Fruit fly (Drosophila melanogaster): ENCODE results near the gene CG6333.

Gene CG6333

dm6 chr3L:17529511-17530194 is 43.6 kb upstream of the CG6333 start, which contains the start of the genes Edc3 and Nedd4 (continued):
- no peak for TF ChIP-seq lab (GFP tag; optimal IDR thresholded peaks at IDR 0.05)
- TF ChIP-seq lola (GFP tag; optimal IDR thresholded peaks at IDR 0.05), result no peak
- TF ChIP-seq Dbx (GFP tag; IDR thresholded peaks at IDR 0.05), result no peak
- no peak for TF ChIP-seq Adf1 (GFP tag; IDR thresholded peaks at IDR 0.05)
- no peak for TF ChIP-seq D (optimal IDR thresholded peaks at IDR 0.05)
- no peak for TF ChIP-seq D (GFP tag; optimal IDR thresholded peaks at IDR 0.05)
- no peak for TF ChIP-seq gt (GFP tag; IDR thresholded peaks at IDR 0.05)
- TF ChIP-seq mld (GFP tag; IDR thresholded peaks at IDR 0.05; ENCODE audit: partially characterized antibody), result no peak
- TF ChIP-seq CG31388 (GFP tag; optimal IDR thresholded peaks at IDR 0.05), result no peak
- no peak for TF ChIP-seq dati (GFP tag; IDR thresholded peaks at IDR 0.05)
- no peak for TF ChIP-seq gsb (GFP tag; IDR thresholded peaks at IDR 0.05)
- TF ChIP-seq CG18599 (GFP tag; optimal IDR thresholded peaks at IDR 0.05), result peak; percentile 26
- TF ChIP-seq CG34422 (GFP tag; IDR thresholded peaks at IDR 0.05), result no peak; the same call in 2 of the 3 replicates
- no peak for TF ChIP-seq CG10565 (GFP tag; optimal IDR thresholded peaks at IDR 0.05)
- no peak for TF ChIP-seq Bgb (GFP tag; IDR thresholded peaks at IDR 0.05; ENCODE audit: partially characterized antibody)
- TF ChIP-seq nerfin-2 (GFP tag; IDR thresholded peaks at IDR 0.05; ENCODE audit: partially characterized antibody), result no peak
- TF ChIP-seq vfl (GFP tag; optimal IDR thresholded peaks at IDR 0.05), result no peak
- no peak for TF ChIP-seq sna (GFP tag; IDR thresholded peaks at IDR 0.05; ENCODE audit: partially characterized antibody)
- no peak for TF ChIP-seq CG1832 (GFP tag; optimal IDR thresholded peaks at IDR 0.05)
- no peak for TF ChIP-seq pan (optimal IDR thresholded peaks at IDR 0.05)
- TF ChIP-seq pan (GFP tag; optimal IDR thresholded peaks at IDR 0.05 in 1 of 2, IDR thresholded peaks at IDR 0.05 in 1 of 2), result no peak
- TF ChIP-seq HLH4C (GFP tag; IDR thresholded peaks at IDR 0.05; ENCODE audit: partially characterized antibody), result no peak
- TF ChIP-seq CG1024 (GFP tag; IDR thresholded peaks at IDR 0.05), result no peak
- TF ChIP-seq CG13424 (tag; optimal IDR thresholded peaks at IDR 0.05), result peak; percentile 18
- peak; percentile 20; the same call in 1 of the 2 replicates for TF ChIP-seq E2f2 (GFP tag; IDR thresholded peaks at IDR 0.05)
- no peak for TF ChIP-seq nau (GFP tag; optimal IDR thresholded peaks at IDR 0.05)
- no peak for TF ChIP-seq slou (GFP tag; optimal IDR thresholded peaks at IDR 0.05)
- no peak for TF ChIP-seq bcd (GFP tag; optimal IDR thresholded peaks at IDR 0.05)
- TF ChIP-seq CG7556 (GFP tag; optimal IDR thresholded peaks at IDR 0.05), result no peak
- TF ChIP-seq CG10431 (GFP tag; optimal IDR thresholded peaks at IDR 0.05), result no peak
- TF ChIP-seq Bteb2 (GFP tag; optimal IDR thresholded peaks at IDR 0.05), result no peak
- no peak for TF ChIP-seq ind (GFP tag; optimal IDR thresholded peaks at IDR 0.05)
- TF ChIP-seq sens (GFP tag), result no peak
- no peak for TF ChIP-seq Deaf1 (tag; optimal IDR thresholded peaks at IDR 0.05)
- TF ChIP-seq ci (GFP tag; IDR thresholded peaks at IDR 0.05), result no peak
- no peak for TF ChIP-seq repo (GFP tag; optimal IDR thresholded peaks at IDR 0.05)
- no peak for TF ChIP-seq gcm2 (GFP tag; optimal IDR thresholded peaks at IDR 0.05)
- TF ChIP-seq Neu2 (GFP tag; optimal IDR thresholded peaks at IDR 0.05; ENCODE audit: borderline replicate concordance), result no peak
- TF ChIP-seq ftz-f1 (GFP tag; optimal IDR thresholded peaks at IDR 0.05), result no peak
- no peak for TF ChIP-seq CG8478 (optimal IDR thresholded peaks at IDR 0.05)
- no peak for TF ChIP-seq rib (GFP tag; IDR thresholded peaks at IDR 0.05)
- TF ChIP-seq run (tag; optimal IDR thresholded peaks at IDR 0.05), result no peak
- no peak for TF ChIP-seq CG5245 (GFP tag; optimal IDR thresholded peaks at IDR 0.05)
- TF ChIP-seq CG2889 (GFP tag; IDR thresholded peaks at IDR 0.05), result no peak
- TF ChIP-seq gro (GFP tag; optimal IDR thresholded peaks at IDR 0.05), result no peak
- no peak for TF ChIP-seq CG33213 (GFP tag; optimal IDR thresholded peaks at IDR 0.05)
- TF ChIP-seq MESR4 (GFP tag; optimal IDR thresholded peaks at IDR 0.05), result peak; percentile 95
- no peak for TF ChIP-seq CG15011 (GFP tag; optimal IDR thresholded peaks at IDR 0.05)
- TF ChIP-seq oc (tag; optimal IDR thresholded peaks at IDR 0.05), result no peak
- TF ChIP-seq gce (GFP tag; IDR thresholded peaks at IDR 0.05), result no peak
- no peak for TF ChIP-seq Med (GFP tag)

Measured in whole organism, embryonic.